Worm (Caenorhabditis elegans) whole organism, L4 larva: ENCODE results near the gene srw-73.

Source experiments
- F44E2.7 ChIP-seq: fragments of 200-800 bp; sonication (Bioruptor generic); IDR thresholded peaks from 2 replicates; pipeline ENCODE4 v2.1.2; 2022; ENCODE audit warnings: missing genetic modification characterization, missing compliant biosample characterization
- ama-1 ChIP-seq: fragments of 150-350 bp; optimal IDR thresholded peaks from 2 replicates; lab custom pipeline; 2014; ENCODE audit warnings: inconsistent platforms, mixed read lengths
- ces-1 ChIP-seq: fragments of 150-350 bp; sonication (generic microtip); optimal IDR thresholded peaks from 4 replicates; lab custom pipeline; 2014; ENCODE audit warnings: missing biosample characterization, missing genetic modification reagents, missing genetic modification characterization
- egl-27 ChIP-seq: sonication (generic microtip); optimal IDR thresholded peaks from 3 replicates; lab custom pipeline; 2017; ENCODE audit warnings: missing biosample characterization, missing genetic modification reagents, missing genetic modification characterization
- egl-43 ChIP-seq: fragments of 200-800 bp; sonication (Bioruptor generic); IDR thresholded peaks from 2 replicates; pipeline ENCODE4 v1.3.6; 2022; ENCODE audit warnings: missing genetic modification reagents, missing genetic modification characterization, missing compliant biosample characterization
- gei-8 ChIP-seq: fragments of 200-800 bp; sonication (Bioruptor generic); optimal IDR thresholded peaks from 2 replicates; lab custom pipeline; 2018; ENCODE audit warnings: mild to moderate bottlenecking, missing genetic modification characterization, missing compliant biosample characterization
- nhr-237 ChIP-seq: sonication (generic microtip); optimal IDR thresholded peaks from 2 replicates; lab custom pipeline; 2017; ENCODE audit warnings: missing biosample characterization, missing genetic modification characterization
- nhr-76 ChIP-seq: fragments of 150-350 bp; optimal IDR thresholded peaks from 2 replicates; lab custom pipeline; 2014; ENCODE audit warnings: missing biosample characterization, missing genetic modification characterization
- unc-39 ChIP-seq: sonication (generic microtip); optimal IDR thresholded peaks from 2 replicates; lab custom pipeline; 2017; ENCODE audit warnings: missing biosample characterization, missing genetic modification characterization
- zag-1 ChIP-seq: fragments of 150-350 bp; optimal IDR thresholded peaks from 2 replicates; lab custom pipeline; 2014; ENCODE audit warnings: missing biosample characterization, missing genetic modification characterization

DNA sequence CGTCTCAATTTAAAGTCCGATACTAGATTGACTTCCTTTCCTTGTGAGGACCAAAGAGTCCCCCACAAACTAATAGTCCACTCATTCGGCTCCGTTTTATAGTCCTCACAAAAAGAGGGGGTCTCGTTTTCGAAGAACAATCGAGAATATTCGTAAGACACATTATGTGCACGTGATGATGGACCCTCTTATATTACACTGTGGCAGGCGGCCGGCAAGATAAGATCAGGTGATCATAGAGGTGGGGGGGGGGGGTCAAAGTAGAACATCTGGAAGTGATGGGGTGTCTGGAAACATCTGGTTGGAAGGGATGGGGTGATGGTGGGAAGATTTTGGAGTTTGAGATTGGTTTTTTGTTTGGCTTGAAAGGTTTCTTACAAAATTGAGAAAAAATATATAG, 10.1 kb upstream of the srw-73 start:
- no peak for TF ChIP-seq ama-1 (lab: Kevin White, UChicago)
- no peak for TF ChIP-seq F44E2.7
- TF ChIP-seq ces-1 = no peak
- no peak for TF ChIP-seq egl-27 (tag; lab: Kevin White, UChicago)
- TF ChIP-seq unc-39 = no peak
- no peak for TF ChIP-seq nhr-237 (tag; lab: Kevin White, UChicago)
- no peak for TF ChIP-seq egl-43 (GFP tag; lab: Robert Waterston, UW)
- TF ChIP-seq gei-8 (GFP tag; lab: Kevin White, UChicago) = no peak
- no peak for TF ChIP-seq nhr-76 (tag; lab: Kevin White, UChicago)
- TF ChIP-seq zag-1 (tag; lab: Kevin White, UChicago) = no peak
